Fruit fly (Drosophila melanogaster) whole organism, prepupa: ENCODE results near the gene CG10352.

ENCODE experiments used
- CG10669 ChIP-seq: fragments of 200-800 bp; sonication (Bioruptor generic); optimal IDR thresholded peaks from 3 replicates; lab custom pipeline; 2018; ENCODE audit warnings: missing biosample characterization, mild to moderate bottlenecking, missing genetic modification characterization, moderate library complexity
- CG11294 ChIP-seq: fragments of 200-800 bp; sonication (Bioruptor generic); IDR thresholded peaks from 2 replicates; pipeline ENCODE4 v1.3.6; 2022; ENCODE audit warnings: missing biosample characterization, missing genetic modification characterization
- CG11762 ChIP-seq: fragments of 200-800 bp; sonication (Bioruptor generic); optimal IDR thresholded peaks from 3 replicates; lab custom pipeline; 2016; ENCODE audit warnings: missing biosample characterization, missing genetic modification characterization; ENCODE audit not compliant: insufficient read depth
- CG11902 ChIP-seq: fragments of 200-800 bp; sonication (Bioruptor generic); optimal IDR thresholded peaks from 3 replicates; lab custom pipeline; 2016; ENCODE audit warnings: missing biosample characterization, missing genetic modification characterization
- CG15336 ChIP-seq: fragments of 200-800 bp; sonication (Bioruptor generic); IDR thresholded peaks from 2 replicates; pipeline ENCODE4 v1.3.6; 2022; ENCODE audit warnings: missing biosample characterization, missing genetic modification characterization
- CG1621 ChIP-seq: fragments of 200-800 bp; sonication (Bioruptor generic); optimal IDR thresholded peaks from 3 replicates; lab custom pipeline; 2018; ENCODE audit warnings: missing biosample characterization, mild to moderate bottlenecking, missing genetic modification characterization
- CG3032 ChIP-seq: fragments of 200-800 bp; optimal IDR thresholded peaks from 2 replicates; lab custom pipeline; 2019; ENCODE audit warnings: missing biosample characterization, mild to moderate bottlenecking, missing genetic modification characterization, moderate library complexity
- CG31627 ChIP-seq: fragments of 200-800 bp; sonication (Bioruptor generic); optimal IDR thresholded peaks from 3 replicates; lab custom pipeline; 2016; ENCODE audit warnings: missing biosample characterization, missing genetic modification characterization
- CG32006 ChIP-seq: fragments of 200-800 bp; sonication (Bioruptor generic); optimal IDR thresholded peaks from 3 replicates; lab custom pipeline; 2017; ENCODE audit warnings: missing biosample characterization, mild to moderate bottlenecking, missing genetic modification characterization
- CG4318 ChIP-seq: fragments of 200-800 bp; sonication (Bioruptor generic); optimal IDR thresholded peaks from 3 replicates; lab custom pipeline; 2017; ENCODE audit warnings: missing biosample characterization, mild to moderate bottlenecking, missing genetic modification characterization
- CG6163 ChIP-seq: fragments of 200-800 bp; sonication (Bioruptor generic); IDR thresholded peaks from 3 replicates; pipeline ENCODE4 v1.3.6; 2022; ENCODE audit warnings: missing biosample characterization, missing genetic modification characterization
- CG6276 ChIP-seq: fragments of 200-800 bp; sonication (Bioruptor generic); optimal IDR thresholded peaks from 2 replicates; lab custom pipeline; 2017; ENCODE audit warnings: missing biosample characterization, mild to moderate bottlenecking, missing genetic modification characterization
- CG6792 ChIP-seq: fragments of 200-800 bp; sonication (Bioruptor generic); optimal IDR thresholded peaks from 3 replicates; lab custom pipeline; 2016; ENCODE audit warnings: missing biosample characterization, missing genetic modification characterization
- CG6808 ChIP-seq: fragments of 200-800 bp; sonication (Bioruptor generic); optimal IDR thresholded peaks from 3 replicates; lab custom pipeline; 2017; ENCODE audit warnings: missing biosample characterization, missing genetic modification characterization, mild to moderate bottlenecking, moderate library complexity, missing genetic modification reagents
- CG6854 ChIP-seq: fragments of 200-800 bp; sonication (Bioruptor generic); optimal IDR thresholded peaks from 2 replicates; lab custom pipeline; 2017; ENCODE audit warnings: missing biosample characterization, mild to moderate bottlenecking, missing genetic modification characterization
- CG8119 ChIP-seq: fragments of 200-800 bp; sonication (Bioruptor generic); IDR thresholded peaks from 3 replicates; pipeline ENCODE4 v1.3.6; 2022; ENCODE audit warnings: missing biosample characterization, missing genetic modification characterization
- CG8632 ChIP-seq: fragments of 200-800 bp; sonication (Bioruptor generic); optimal IDR thresholded peaks from 3 replicates; lab custom pipeline; 2016; ENCODE audit warnings: missing biosample characterization, missing genetic modification characterization
- CG9139 ChIP-seq: fragments of 200-800 bp; sonication (Bioruptor generic); optimal IDR thresholded peaks from 3 replicates; lab custom pipeline; 2017; ENCODE audit warnings: missing biosample characterization, mild to moderate bottlenecking, missing genetic modification characterization
- Eip75B ChIP-seq: fragments of 200-800 bp; sonication (Bioruptor generic); optimal IDR thresholded peaks from 3 replicates; lab custom pipeline; 2016; ENCODE audit warnings: missing biosample characterization, missing genetic modification characterization
- Eip78C ChIP-seq: fragments of 200-800 bp; sonication (Bioruptor generic); peaks from one replicate; lab custom pipeline; 2016; ENCODE audit warnings: missing biosample characterization, missing genetic modification characterization
- Eip93F ChIP-seq: fragments of 200-800 bp; sonication (Bioruptor generic); optimal IDR thresholded peaks from 2 replicates; lab custom pipeline; 2016; ENCODE audit warnings: missing biosample characterization, mild to moderate bottlenecking, missing genetic modification characterization
- Ets96B ChIP-seq: fragments of 200-800 bp; optimal IDR thresholded peaks from 2 replicates; lab custom pipeline; 2019; ENCODE audit warnings: missing biosample characterization, mild to moderate bottlenecking, missing genetic modification characterization, moderate library complexity
- Hr4 ChIP-seq: fragments of 200-800 bp; sonication (Bioruptor generic); optimal IDR thresholded peaks from 3 replicates; lab custom pipeline; 2016; ENCODE audit warnings: missing biosample characterization, missing genetic modification characterization
- Lpt ChIP-seq: fragments of 200-800 bp; sonication (Bioruptor generic); optimal IDR thresholded peaks from 3 replicates; lab custom pipeline; 2016; ENCODE audit warnings: missing biosample characterization, missing genetic modification characterization
- Met ChIP-seq: fragments of 200-800 bp; sonication (Bioruptor generic); optimal IDR thresholded peaks from 3 replicates; lab custom pipeline; 2016; ENCODE audit warnings: missing biosample characterization, missing genetic modification characterization
- Smox ChIP-seq: fragments of 200-800 bp; sonication (Bioruptor generic); optimal IDR thresholded peaks from 3 replicates; lab custom pipeline; 2016; ENCODE audit warnings: missing biosample characterization, missing genetic modification characterization
- Sox102F ChIP-seq: fragments of 200-800 bp; sonication (Bioruptor generic); optimal IDR thresholded peaks from 2 replicates; lab custom pipeline; 2016; ENCODE audit warnings: missing biosample characterization, mild to moderate bottlenecking, missing genetic modification characterization
- achi ChIP-seq: fragments of 200-800 bp; sonication (Bioruptor generic); optimal IDR thresholded peaks from 3 replicates; lab custom pipeline; 2016; ENCODE audit warnings: missing biosample characterization, missing genetic modification characterization
- cyc ChIP-seq: fragments of 200-800 bp; sonication (Bioruptor generic); optimal IDR thresholded peaks from 3 replicates; lab custom pipeline; 2016; ENCODE audit warnings: missing biosample characterization, missing genetic modification characterization
- dac ChIP-seq: fragments of 200-800 bp; sonication (Bioruptor generic); optimal IDR thresholded peaks from 2 replicates; lab custom pipeline; 2017; ENCODE audit warnings: missing biosample characterization, mild to moderate bottlenecking, missing genetic modification characterization
- dsx ChIP-seq: fragments of 200-800 bp; optimal IDR thresholded peaks from 3 replicates; lab custom pipeline; 2019; ENCODE audit warnings: missing biosample characterization, mild to moderate bottlenecking, missing genetic modification characterization, moderate library complexity; ENCODE audit not compliant: poor library complexity, severe bottlenecking
- eg ChIP-seq: fragments of 200-800 bp; sonication (Bioruptor generic); IDR thresholded peaks from 3 replicates; pipeline ENCODE4 v1.3.6; 2022; ENCODE audit warnings: missing biosample characterization, missing genetic modification characterization
- esn ChIP-seq: fragments of 200-800 bp; sonication (Bioruptor generic); optimal IDR thresholded peaks from 2 replicates; lab custom pipeline; 2016; ENCODE audit warnings: missing biosample characterization, mild to moderate bottlenecking, missing genetic modification characterization, moderate library complexity
- fd59A ChIP-seq: fragments of 200-800 bp; sonication (Bioruptor generic); optimal IDR thresholded peaks from 2 replicates; lab custom pipeline; 2017; ENCODE audit warnings: missing biosample characterization, mild to moderate bottlenecking, missing genetic modification characterization, missing genetic modification reagents
- fkh ChIP-seq: fragments of 200-800 bp; sonication (Bioruptor generic); optimal IDR thresholded peaks from 3 replicates; lab custom pipeline; 2017; ENCODE audit warnings: missing biosample characterization, mild to moderate bottlenecking, missing genetic modification characterization, moderate library complexity
- pdm3 ChIP-seq: fragments of 200-800 bp; sonication (Bioruptor generic); optimal IDR thresholded peaks from 3 replicates; lab custom pipeline; 2016; ENCODE audit warnings: missing biosample characterization, missing genetic modification characterization
- spab ChIP-seq: fragments of 200-800 bp; sonication (Bioruptor generic); optimal IDR thresholded peaks from 2 replicates; lab custom pipeline; 2017; ENCODE audit warnings: missing biosample characterization, mild to moderate bottlenecking, missing genetic modification characterization, missing genetic modification reagents
- svp ChIP-seq: fragments of 200-800 bp; sonication (Bioruptor generic); peaks from one replicate; lab custom pipeline; 2016; ENCODE audit warnings: missing biosample characterization, missing genetic modification characterization
- topi ChIP-seq: fragments of 200-800 bp; sonication (Bioruptor generic); optimal IDR thresholded peaks from 3 replicates; lab custom pipeline; 2016; ENCODE audit warnings: missing biosample characterization, missing genetic modification characterization

CG10352 gene

DNA sequence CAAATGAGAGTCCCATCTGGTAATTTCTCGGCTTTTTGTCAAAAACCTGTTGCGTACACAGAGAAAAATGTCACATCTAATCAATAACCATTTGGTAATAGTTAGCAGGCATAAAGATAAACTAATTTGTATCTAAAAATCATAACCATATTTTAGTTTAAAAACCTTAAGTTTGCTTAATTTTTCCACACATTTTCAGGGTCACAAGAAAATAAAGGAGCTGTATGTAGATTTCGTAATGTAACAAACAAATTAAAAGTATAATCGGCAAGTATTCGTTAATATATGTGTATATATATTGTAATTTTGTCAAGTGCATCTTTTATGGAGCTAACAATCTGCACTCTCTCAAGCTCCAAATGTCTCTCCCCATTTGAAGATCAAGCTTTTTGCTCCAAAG, 44.0 kb upstream of the CG10352 start (continued):
- TF ChIP-seq achi (GFP tag; lab: Kevin White, UChicago) (peak; percentile 80), fkh (GFP tag; lab: Kevin White, UChicago) (peak; percentile 24), CG8119 (GFP tag; lab: Robert Waterston, UW) (peak; percentile 90), CG10669 (peak; percentile 55), svp (GFP tag; lab: Kevin White, UChicago) (peak; percentile 93), CG15336 (GFP tag; lab: Robert Waterston, UW) (peak; percentile 95), eg (GFP tag; lab: Robert Waterston, UW) (peak; percentile 84), CG32006 (GFP tag; lab: Kevin White, UChicago) (peak; percentile 92), esn (GFP tag; lab: Kevin White, UChicago) (peak; percentile 87), Eip75B (GFP tag; lab: Kevin White, UChicago) (peak; percentile 67), topi (GFP tag; lab: Kevin White, UChicago) (peak; percentile 86), CG8632 (GFP tag; lab: Kevin White, UChicago) (peak; percentile 78), CG11294 (GFP tag; lab: Robert Waterston, UW) (peak; percentile 75), Hr4 (peak; percentile 83), dsx (GFP tag; lab: Kevin White, UChicago) (peak; percentile 70), Met (peak; percentile 88), CG11762 (GFP tag; lab: Kevin White, UChicago) (peak; percentile 76), dac (GFP tag; lab: Kevin White, UChicago) (peak; percentile 69), fd59A (GFP tag; lab: Kevin White, UChicago) (peak; percentile 28), spab (GFP tag; lab: Kevin White, UChicago) (peak; percentile 30), CG1621 (tag; lab: Kevin White, UChicago) (peak; percentile 36), CG6276 (GFP tag; lab: Kevin White, UChicago) (peak; percentile 92)

DNA sequence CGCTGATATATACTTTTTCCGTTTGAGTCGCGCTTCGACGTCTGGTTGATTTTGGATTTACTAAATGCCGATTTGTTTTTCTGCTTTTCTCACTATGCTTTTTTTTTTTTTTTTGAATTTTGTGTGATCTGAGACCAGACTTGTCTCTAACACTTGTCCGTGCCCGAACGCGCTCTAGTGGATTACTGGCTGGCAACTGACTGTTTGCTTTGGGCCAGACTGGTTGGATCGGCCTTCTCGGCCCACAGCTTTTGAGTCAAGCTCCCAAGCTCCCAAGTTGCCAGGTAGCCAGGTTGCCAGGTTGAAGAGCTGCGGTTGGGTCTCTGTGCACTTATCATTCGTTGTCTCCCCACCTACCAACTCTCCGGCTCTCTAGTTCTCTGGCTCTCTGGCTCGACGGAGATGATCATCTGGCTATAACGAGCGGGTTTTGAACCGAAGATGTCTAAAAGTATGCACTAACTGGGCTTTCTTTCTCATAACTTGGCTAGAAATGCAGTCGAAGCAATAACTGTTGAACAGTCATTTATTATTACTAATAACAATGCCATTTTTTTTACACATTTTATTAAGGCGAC, 40.2 kb upstream of the CG10352 start, which contains the start of gene pot:
Gene pot (minus strand): TSS at position 205 of the 578 bp plus-strand sequence.
- TF ChIP-seq Sox102F (GFP tag; lab: Kevin White, UChicago) (peak; percentile 13), CG6854 (GFP tag; lab: Kevin White, UChicago) (peak; percentile 22), dsx (GFP tag; lab: Kevin White, UChicago) (no peak), esn (GFP tag; lab: Kevin White, UChicago) (no peak), CG8119 (GFP tag; lab: Robert Waterston, UW) (no peak; the same call in 2 of the 3 replicates), CG11902 (GFP tag; lab: Kevin White, UChicago) (no peak), CG4318 (GFP tag; lab: Kevin White, UChicago) (no peak), CG1621 (tag; lab: Kevin White, UChicago) (no peak), eg (GFP tag; lab: Robert Waterston, UW) (peak; percentile 49; the same call in 1 of the 3 replicates), cyc (GFP tag; lab: Kevin White, UChicago) (no peak), Eip78C (GFP tag; lab: Kevin White, UChicago) (peak; percentile 50), CG6808 (GFP tag; lab: Kevin White, UChicago) (peak; percentile 23), CG32006 (GFP tag; lab: Kevin White, UChicago) (peak; percentile 6), CG10669 (no peak), svp (GFP tag; lab: Kevin White, UChicago) (no peak), CG6276 (GFP tag; lab: Kevin White, UChicago) (peak; percentile 27), CG3032 (tag; lab: Kevin White, UChicago) (no peak), CG6792 (GFP tag; lab: Kevin White, UChicago) (no peak), CG6163 (GFP tag; lab: Robert Waterston, UW) (0 out of 3 replicates have a peak, but pooled peaks have one; percentile 12), CG15336 (GFP tag; lab: Robert Waterston, UW) (0 out of 2 replicates have a peak, but pooled peaks have one; percentile 20), Smox (no peak), Eip93F (no peak), Ets96B (tag; lab: Kevin White, UChicago) (no peak), fkh (GFP tag; lab: Kevin White, UChicago) (peak; percentile 15), pdm3 (GFP tag; lab: Kevin White, UChicago) (no peak), CG8632 (GFP tag; lab: Kevin White, UChicago) (no peak), CG9139 (peak; percentile 5), Lpt (GFP tag; lab: Kevin White, UChicago) (peak; percentile 15), CG31627 (GFP tag; lab: Kevin White, UChicago) (no peak)
- TF ChIP-seq, all 60 proteins: peak for 12
